Fruit fly (Drosophila melanogaster): ENCODE measurements around the gene CG31088.

The CG31088 gene

dm6 chr3R:15965169-15965568, 14.4 kb upstream of the CG31088 start, which contains the start of the genes CG32856 and Rbf2 (continued):
- TF ChIP-seq CG13775 (GFP tag; optimal IDR thresholded peaks at IDR 0.05): peak; percentile 75
- TF ChIP-seq her (GFP tag; optimal IDR thresholded peaks at IDR 0.05): peak; percentile 73
- no peak for TF ChIP-seq CG7271 (tag; optimal IDR thresholded peaks at IDR 0.05)
- no peak for TF ChIP-seq crol (GFP tag; IDR thresholded peaks at IDR 0.05)
- TF ChIP-seq CG4617 (GFP tag; optimal IDR thresholded peaks at IDR 0.05; ENCODE audit: borderline replicate concordance): peak; percentile 86
- TF ChIP-seq CG33213 (GFP tag; optimal IDR thresholded peaks at IDR 0.05): peak; percentile 6
- no peak for TF ChIP-seq sim (GFP tag; IDR thresholded peaks at IDR 0.05)
- no peak for TF ChIP-seq CG6683 (GFP tag; optimal IDR thresholded peaks at IDR 0.05)
- TF ChIP-seq zf30C (GFP tag; optimal IDR thresholded peaks at IDR 0.05): no peak
- no peak for TF ChIP-seq Rx (GFP tag; IDR thresholded peaks at IDR 0.05)
- no peak for TF ChIP-seq CG5180 (GFP tag; optimal IDR thresholded peaks at IDR 0.05)
- TF ChIP-seq CG1603 (tag; optimal IDR thresholded peaks at IDR 0.05): peak; percentile 87
- TF ChIP-seq trem (tag; optimal IDR thresholded peaks at IDR 0.05): peak; percentile 38
- TF ChIP-seq sens-2 (GFP tag; IDR thresholded peaks at IDR 0.05): no peak
- TF ChIP-seq prd (optimal IDR thresholded peaks at IDR 0.05): no peak
- TF ChIP-seq prd (GFP tag; IDR thresholded peaks at IDR 0.05): no peak; the same call in 1 of the 3 replicates
- TF ChIP-seq CG4282 (GFP tag; optimal IDR thresholded peaks at IDR 0.05): no peak
- TF ChIP-seq CG6813 (GFP tag; optimal IDR thresholded peaks at IDR 0.05): no peak
- TF ChIP-seq Sry-β (GFP tag; optimal IDR thresholded peaks at IDR 0.05): no peak
- peak; percentile 84 for TF ChIP-seq Bgb (GFP tag; IDR thresholded peaks at IDR 0.05; ENCODE audit: partially characterized antibody)
- peak; percentile 64 for TF ChIP-seq run (tag; optimal IDR thresholded peaks at IDR 0.05)
- 0 out of 2 replicates have a peak, but pooled peaks have one; percentile 31 for TF ChIP-seq bowl (GFP tag; IDR thresholded peaks at IDR 0.05)
- no peak for TF ChIP-seq CG12071 (GFP tag; optimal IDR thresholded peaks at IDR 0.05)
- no peak for TF ChIP-seq yki (optimal IDR thresholded peaks at IDR 0.05)
- TF ChIP-seq CG4424 (GFP tag; optimal IDR thresholded peaks at IDR 0.05): peak; percentile 63
- no peak for TF ChIP-seq Dad (GFP tag; optimal IDR thresholded peaks at IDR 0.05)
- no peak for TF ChIP-seq CG32532 (GFP tag; IDR thresholded peaks at IDR 0.05)
- no peak for TF ChIP-seq CG14965 (GFP tag; optimal IDR thresholded peaks at IDR 0.05; ENCODE audit: borderline replicate concordance)
- TF ChIP-seq CG42726 (GFP tag; IDR thresholded peaks at IDR 0.05; ENCODE audit: partially characterized antibody): peak; percentile 62; the same call in 1 of the 2 replicates
- no peak for TF ChIP-seq CG11696 (GFP tag; IDR thresholded peaks at IDR 0.05)
- no peak for TF ChIP-seq CG11093 (GFP tag; IDR thresholded peaks at IDR 0.05)
- TF ChIP-seq bsh (GFP tag; optimal IDR thresholded peaks at IDR 0.05): peak; percentile 59 to 85
- TF ChIP-seq Doc2 (GFP tag; IDR thresholded peaks at IDR 0.05): no peak
- no peak for TF ChIP-seq ham (GFP tag; IDR thresholded peaks at IDR 0.05)
- TF ChIP-seq kni (GFP tag; optimal IDR thresholded peaks at IDR 0.05): no peak
- TF ChIP-seq chn (GFP tag; optimal IDR thresholded peaks at IDR 0.05): peak; percentile 80
- no peak for TF ChIP-seq repo (GFP tag; optimal IDR thresholded peaks at IDR 0.05)
- TF ChIP-seq crp (GFP tag; optimal IDR thresholded peaks at IDR 0.05): peak in 1 of 2 experiments; percentile 69
- TF ChIP-seq CG8359 (GFP tag; optimal IDR thresholded peaks at IDR 0.05; ENCODE audit: borderline replicate concordance): no peak
- TF ChIP-seq CG4328 (GFP tag; optimal IDR thresholded peaks at IDR 0.05): no peak
- TF ChIP-seq ERR (GFP tag; optimal IDR thresholded peaks at IDR 0.05): peak; percentile 56
- peak; percentile 43 for TF ChIP-seq ewg (GFP tag; optimal IDR thresholded peaks at IDR 0.05)
- peak; percentile 57 for TF ChIP-seq org-1 (GFP tag; optimal IDR thresholded peaks at IDR 0.05)
